Fruit fly (Drosophila melanogaster) Kc167 (cell line): ENCODE data around the gene Or67d.

Source experiments
- Myc ChIP-seq: fragments of >200 bp; optimal IDR thresholded peaks from 2 replicates; lab custom pipeline; 2017; ENCODE audit warnings: missing external identifiers
- Sin3A ChIP-seq: fragments of >200 bp; optimal IDR thresholded peaks from 2 replicates; lab custom pipeline; 2018; ENCODE audit warnings: missing external identifiers
- h ChIP-seq: fragments of >200 bp; optimal IDR thresholded peaks from 3 replicates; lab custom pipeline; 2018; ENCODE audit warnings: missing external identifiers
- insv ChIP-seq: fragments of >200 bp; optimal IDR thresholded peaks from 3 replicates; lab custom pipeline; 2018; ENCODE audit warnings: missing external identifiers
- psq ChIP-seq: fragments of >200 bp; optimal IDR thresholded peaks from 2 replicates; lab custom pipeline; 2017; ENCODE audit warnings: missing external identifiers
- ttk ChIP-seq: sonication (Bioruptor generic); optimal IDR thresholded peaks from 2 replicates; lab custom pipeline; 2017; ENCODE audit warnings: missing external identifiers

- TF ChIP-seq psq (no peak), insv (lab: Kevin White, UChicago) (no peak), h (lab: Kevin White, UChicago) (no peak), Sin3A (lab: Kevin White, UChicago) (no peak), ttk (lab: Kevin White, UChicago) (no peak), Myc (lab: Kevin White, UChicago) (no peak)
Measured at dm6 chr3L:10247121-10247520, 25.9 kb upstream of the Or67d start.
